Fruit fly (Drosophila melanogaster): ENCODE measurements around the gene ndl.

The ndl gene

DNA sequence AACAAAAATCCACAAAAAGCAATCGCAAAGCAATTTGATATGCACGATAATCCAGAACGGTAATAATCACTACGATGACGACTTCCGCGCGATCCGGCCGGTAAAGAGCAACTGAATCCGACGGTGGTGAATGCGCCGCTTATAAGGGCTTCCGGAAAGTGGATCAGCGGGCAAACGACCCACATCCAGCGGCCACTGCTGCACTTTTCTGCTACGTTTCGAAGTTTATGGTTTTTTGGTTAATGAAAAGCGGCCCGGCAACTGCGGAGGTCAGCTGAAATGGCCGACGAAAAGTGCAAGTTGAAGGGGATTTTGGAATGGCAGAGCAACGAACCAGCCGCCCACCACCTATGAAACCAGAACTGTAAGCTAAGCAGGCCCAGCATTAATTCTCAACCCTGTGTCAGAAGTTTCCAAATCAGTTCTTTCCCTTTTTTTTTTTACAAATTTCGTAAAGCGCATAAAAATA, at the start of gene ndl, which contains the start of gene Rexo5:
TSS of gene ndl (minus strand) at position 101 of the 469 bp plus-strand sequence.
TSS of gene Rexo5 (plus strand) at position 419 of the 469 bp plus-strand sequence.
- no peak for TF ChIP-seq usp (GFP tag; optimal IDR thresholded peaks at IDR 0.05)
- TF ChIP-seq pan (optimal IDR thresholded peaks at IDR 0.05): no peak
- no peak for TF ChIP-seq CG8478 (optimal IDR thresholded peaks at IDR 0.05)
- no peak for TF ChIP-seq Dll (optimal IDR thresholded peaks at IDR 0.05)
- TF ChIP-seq psq (optimal IDR thresholded peaks at IDR 0.05): no peak
- no peak for TF ChIP-seq EcR (GFP tag; optimal IDR thresholded peaks at IDR 0.05)

DNA sequence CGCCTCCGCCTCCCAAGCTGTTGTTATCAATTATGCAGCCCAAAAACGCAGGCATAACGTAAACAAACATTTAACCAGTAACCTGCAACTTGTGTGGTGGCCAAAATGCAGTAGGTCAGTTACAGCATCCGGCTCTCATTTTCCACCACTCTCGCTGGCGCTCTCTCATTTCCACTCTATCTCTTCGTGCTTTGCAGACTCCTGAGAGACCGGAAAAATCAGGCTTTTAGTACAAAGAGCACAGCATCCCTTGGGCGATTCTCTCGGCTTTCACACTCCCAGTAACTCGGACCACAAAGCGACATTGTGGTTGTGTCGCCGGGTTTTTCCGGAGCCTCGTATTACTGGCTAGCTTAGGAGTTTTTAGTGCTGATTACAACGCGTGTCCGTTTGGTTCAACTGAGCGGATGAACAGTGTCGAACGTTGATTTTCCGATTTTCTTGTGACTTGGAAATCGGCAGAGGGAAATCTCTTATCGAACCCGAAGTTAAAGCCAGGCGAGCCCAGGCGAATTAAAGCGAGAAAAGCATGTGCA, 20.6 kb upstream of the ndl start, which contains the start of gene GluRIA:
TSS of gene GluRIA (plus strand) at position 364 of the 536 bp plus-strand sequence.
- TF ChIP-seq usp (GFP tag; optimal IDR thresholded peaks at IDR 0.05) (no peak), CG8478 (optimal IDR thresholded peaks at IDR 0.05) (no peak), EcR (GFP tag; optimal IDR thresholded peaks at IDR 0.05) (no peak), psq (optimal IDR thresholded peaks at IDR 0.05) (no peak), Dll (optimal IDR thresholded peaks at IDR 0.05) (no peak), pan (optimal IDR thresholded peaks at IDR 0.05) (no peak)

DNA sequence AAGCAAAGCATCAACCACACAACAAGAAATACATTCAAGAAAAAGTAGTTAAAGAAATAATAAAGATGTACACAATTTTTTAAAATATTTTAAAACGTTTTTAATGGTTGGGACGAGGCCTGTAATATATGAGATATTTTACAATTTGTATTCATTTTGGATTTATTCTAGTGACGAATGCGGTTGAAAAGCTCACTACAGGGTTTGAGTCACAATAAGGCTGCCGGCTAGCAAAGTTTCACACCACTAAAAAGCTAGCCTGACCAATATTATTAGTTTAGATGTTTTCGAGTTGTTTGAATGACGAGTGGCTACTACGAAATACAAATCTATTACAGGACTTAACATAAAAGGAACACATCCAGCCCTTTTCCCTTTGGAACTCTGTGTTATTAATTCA, 15.9 kb upstream of the ndl start:
- TF ChIP-seq pan (optimal IDR thresholded peaks at IDR 0.05) (no peak), usp (GFP tag; optimal IDR thresholded peaks at IDR 0.05) (no peak), Dll (optimal IDR thresholded peaks at IDR 0.05) (no peak), CG8478 (optimal IDR thresholded peaks at IDR 0.05) (no peak), psq (optimal IDR thresholded peaks at IDR 0.05) (no peak), EcR (GFP tag; optimal IDR thresholded peaks at IDR 0.05) (no peak)

DNA sequence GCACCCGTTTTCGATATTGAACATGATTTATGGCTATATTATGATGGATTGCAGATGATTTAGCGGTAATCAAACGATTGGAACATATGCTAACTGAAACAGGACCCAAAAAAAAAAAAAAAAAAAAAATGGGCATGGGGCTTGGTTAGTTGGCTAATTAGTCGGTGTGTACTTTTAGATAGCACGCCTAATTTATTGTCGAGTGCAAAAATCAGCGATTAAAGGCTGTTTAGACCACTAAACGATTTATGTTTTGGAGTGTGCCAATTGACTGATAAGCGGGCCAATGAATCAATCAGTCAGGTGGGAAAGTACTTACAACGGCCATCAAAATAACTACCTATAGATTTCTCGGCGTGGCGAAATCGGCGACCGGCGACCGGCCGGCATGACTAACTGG, 12.0 kb upstream of the ndl start:
- TF ChIP-seq usp (GFP tag; optimal IDR thresholded peaks at IDR 0.05): no peak
- no peak for TF ChIP-seq EcR (GFP tag; optimal IDR thresholded peaks at IDR 0.05)
- no peak for TF ChIP-seq psq (optimal IDR thresholded peaks at IDR 0.05)
- TF ChIP-seq Dll (optimal IDR thresholded peaks at IDR 0.05): no peak
- TF ChIP-seq CG8478 (optimal IDR thresholded peaks at IDR 0.05): no peak
- TF ChIP-seq pan (optimal IDR thresholded peaks at IDR 0.05): no peak

DNA sequence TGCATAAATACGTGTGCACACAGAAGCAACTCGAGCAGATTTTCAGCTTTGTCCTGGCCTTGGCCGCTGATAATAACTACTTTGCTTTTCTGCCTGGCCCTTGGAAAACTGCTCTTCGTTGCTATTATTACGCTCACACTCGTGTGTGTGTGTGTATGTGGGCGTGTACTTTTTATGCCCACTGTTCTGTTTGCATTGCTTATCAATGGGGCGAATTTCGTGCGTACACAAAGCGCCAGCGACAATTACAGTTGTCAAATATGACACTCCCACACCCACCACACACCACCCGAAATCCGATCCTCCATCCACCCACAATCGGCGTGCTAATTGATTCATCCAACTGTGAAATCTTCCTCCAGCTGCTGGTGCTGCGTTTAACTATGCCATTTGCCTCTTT, 9.5 kb upstream of the ndl start:
- TF ChIP-seq usp (GFP tag; optimal IDR thresholded peaks at IDR 0.05) (no peak), psq (optimal IDR thresholded peaks at IDR 0.05) (no peak), CG8478 (optimal IDR thresholded peaks at IDR 0.05) (no peak), EcR (GFP tag; optimal IDR thresholded peaks at IDR 0.05) (no peak), pan (optimal IDR thresholded peaks at IDR 0.05) (no peak)

DNA sequence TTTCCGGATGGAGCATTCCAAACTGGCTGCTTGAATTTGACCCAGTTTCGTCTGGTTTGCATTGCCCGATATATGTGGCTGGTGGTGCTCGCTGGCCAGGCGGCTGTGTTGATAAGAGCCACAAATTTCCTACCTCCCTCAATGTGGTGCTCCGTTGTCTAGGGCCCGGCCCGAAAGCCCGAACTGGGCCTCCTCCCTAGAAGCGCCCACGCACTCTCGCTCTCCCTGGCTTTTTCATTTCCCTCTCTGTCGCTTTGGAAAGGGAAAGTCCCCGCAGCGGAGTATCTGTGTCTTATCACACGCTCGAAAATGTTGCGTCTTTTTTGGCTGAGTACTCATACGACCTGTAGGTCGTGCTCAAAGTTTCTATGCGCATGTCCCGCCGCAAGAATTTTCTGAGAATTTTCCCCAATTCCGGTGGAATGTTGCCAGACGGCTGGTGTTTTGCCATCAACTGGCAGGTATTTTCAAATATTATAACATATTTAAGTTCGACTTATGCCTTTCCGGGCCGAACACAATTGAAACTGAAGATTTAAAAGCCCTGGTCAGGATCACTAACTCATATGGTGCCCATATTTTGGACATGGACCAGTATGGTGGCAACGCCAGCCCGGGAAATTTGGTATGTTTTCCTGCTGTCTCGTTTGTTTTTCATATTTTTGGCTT, 5.9 kb upstream of the ndl start, which contains the start of gene axed:
TSS of gene axed (plus strand) at position 442 of the 669 bp plus-strand sequence.
- TF ChIP-seq Dll (optimal IDR thresholded peaks at IDR 0.05) (no peak), pan (optimal IDR thresholded peaks at IDR 0.05) (no peak), usp (GFP tag; optimal IDR thresholded peaks at IDR 0.05) (no peak), CG8478 (optimal IDR thresholded peaks at IDR 0.05) (no peak), EcR (GFP tag; optimal IDR thresholded peaks at IDR 0.05) (no peak), psq (optimal IDR thresholded peaks at IDR 0.05) (no peak)

DNA sequence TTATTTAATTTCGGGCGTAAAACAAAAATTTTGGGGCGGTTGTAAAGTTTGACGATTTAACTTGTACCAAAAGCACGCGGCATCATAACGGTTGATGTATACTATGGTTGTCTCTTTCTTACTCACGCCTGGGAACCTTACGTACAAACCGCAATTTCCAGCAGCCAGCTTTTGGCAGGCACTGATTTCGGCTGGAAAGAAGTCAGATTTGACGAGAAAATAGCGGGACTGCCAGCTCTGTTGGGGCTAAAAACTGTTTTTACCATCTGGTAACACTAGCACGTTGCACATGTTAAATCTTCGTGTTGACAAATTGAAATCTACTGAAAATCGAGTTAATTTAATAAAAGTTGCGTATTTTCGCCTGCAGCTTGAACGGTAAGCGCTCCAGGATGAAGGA, 2.8 kb upstream of the ndl start, which contains the start of gene zpg:
TSS of gene zpg (minus strand) at position 108 of the 400 bp plus-strand sequence.
- no peak for TF ChIP-seq EcR (GFP tag; optimal IDR thresholded peaks at IDR 0.05)
- TF ChIP-seq CG8478 (optimal IDR thresholded peaks at IDR 0.05): no peak
- no peak for TF ChIP-seq Dll (optimal IDR thresholded peaks at IDR 0.05)
- no peak for TF ChIP-seq usp (GFP tag; optimal IDR thresholded peaks at IDR 0.05)
- TF ChIP-seq pan (optimal IDR thresholded peaks at IDR 0.05): no peak
- no peak for TF ChIP-seq psq (optimal IDR thresholded peaks at IDR 0.05)

DNA sequence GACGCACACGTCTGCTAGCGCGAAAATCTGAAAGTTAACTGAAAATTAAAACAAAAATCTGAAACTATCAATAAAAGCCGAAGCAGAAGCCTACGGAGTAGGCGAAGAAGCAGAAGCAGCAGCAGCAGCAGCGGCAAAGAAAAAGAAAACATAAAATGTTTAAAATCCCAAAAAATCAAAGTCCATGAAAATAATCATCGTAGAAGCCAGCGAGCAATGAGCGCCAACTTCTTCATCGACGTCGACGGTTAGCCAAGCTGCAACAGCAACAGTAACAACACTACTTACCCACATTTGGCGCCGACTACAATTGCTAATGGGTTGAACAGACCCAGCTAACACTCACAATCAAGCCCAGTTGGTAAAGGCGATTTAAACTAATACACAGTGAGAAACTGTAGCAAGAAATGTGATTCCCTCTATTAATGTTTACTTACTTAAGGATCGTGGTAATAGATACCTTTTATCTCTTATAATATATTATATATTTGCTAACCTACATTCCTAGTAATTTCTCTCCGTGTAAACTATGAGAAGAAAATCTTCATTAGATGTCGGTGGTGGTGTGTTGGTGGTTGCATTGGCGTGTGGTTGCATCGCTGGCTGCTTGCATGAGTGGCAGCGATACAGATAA, 13.6 kb downstream of the ndl start, which contains the start of gene jv:
TSS of gene jv (minus strand) at position 51 of the 634 bp plus-strand sequence.
- TF ChIP-seq EcR (GFP tag; optimal IDR thresholded peaks at IDR 0.05) (no peak), psq (optimal IDR thresholded peaks at IDR 0.05) (no peak), CG8478 (optimal IDR thresholded peaks at IDR 0.05) (no peak), Dll (optimal IDR thresholded peaks at IDR 0.05) (no peak), pan (optimal IDR thresholded peaks at IDR 0.05) (no peak), usp (GFP tag; optimal IDR thresholded peaks at IDR 0.05) (no peak)

DNA sequence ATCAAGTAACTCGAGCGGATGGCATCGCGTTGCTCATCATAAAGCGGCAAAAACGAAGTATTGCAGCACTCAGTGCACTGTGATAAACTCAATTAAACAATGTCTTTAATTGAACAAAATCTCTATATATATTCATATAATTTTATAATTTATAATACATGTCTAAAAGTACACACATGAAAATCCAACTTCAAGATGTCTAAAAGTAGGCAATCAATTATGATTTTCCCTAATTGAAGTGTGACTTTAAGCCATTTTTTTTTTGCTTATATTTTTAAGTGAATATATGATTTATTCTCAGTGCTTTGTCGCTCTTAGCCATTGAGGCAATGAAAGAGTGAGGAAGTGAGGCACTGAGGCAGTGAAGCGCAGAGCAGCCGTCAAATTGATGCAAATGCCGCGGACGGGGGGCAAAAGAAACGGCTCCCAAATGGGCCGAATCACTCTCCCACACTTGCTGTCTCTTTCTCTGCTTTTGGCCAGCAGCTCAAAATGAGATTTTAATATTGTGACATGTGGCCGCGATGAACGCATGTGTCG, 25.8 kb downstream of the ndl start:
- no peak for TF ChIP-seq Dll (optimal IDR thresholded peaks at IDR 0.05)
- TF ChIP-seq CG8478 (optimal IDR thresholded peaks at IDR 0.05): no peak
- no peak for TF ChIP-seq psq (optimal IDR thresholded peaks at IDR 0.05)
- no peak for TF ChIP-seq pan (optimal IDR thresholded peaks at IDR 0.05)
- no peak for TF ChIP-seq usp (GFP tag; optimal IDR thresholded peaks at IDR 0.05)
- TF ChIP-seq EcR (GFP tag; optimal IDR thresholded peaks at IDR 0.05): no peak

DNA sequence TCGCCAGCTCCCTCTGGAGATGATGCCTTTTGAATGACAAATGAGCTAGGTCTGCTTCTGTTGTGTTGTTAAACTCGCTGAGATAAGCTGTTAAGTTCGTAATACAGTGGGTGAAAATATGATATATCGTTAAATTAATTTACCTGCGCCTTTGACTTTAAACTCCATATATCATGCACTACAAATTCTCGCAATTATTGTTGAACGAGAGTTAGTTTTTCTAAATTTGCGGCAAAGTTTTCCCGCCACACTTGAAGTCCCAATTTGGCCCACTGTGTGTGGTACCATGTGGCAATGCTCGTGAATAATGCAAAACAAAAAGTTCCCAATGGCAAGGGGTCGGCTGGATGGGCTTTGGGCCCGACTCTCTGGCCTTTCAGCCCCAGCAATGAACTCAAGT, 26.5 kb downstream of the ndl start:
- TF ChIP-seq psq (optimal IDR thresholded peaks at IDR 0.05): no peak
- TF ChIP-seq usp (GFP tag; optimal IDR thresholded peaks at IDR 0.05): no peak
- no peak for TF ChIP-seq CG8478 (optimal IDR thresholded peaks at IDR 0.05)
- TF ChIP-seq Dll (optimal IDR thresholded peaks at IDR 0.05): no peak
- TF ChIP-seq EcR (GFP tag; optimal IDR thresholded peaks at IDR 0.05): no peak
- TF ChIP-seq pan (optimal IDR thresholded peaks at IDR 0.05): no peak

DNA sequence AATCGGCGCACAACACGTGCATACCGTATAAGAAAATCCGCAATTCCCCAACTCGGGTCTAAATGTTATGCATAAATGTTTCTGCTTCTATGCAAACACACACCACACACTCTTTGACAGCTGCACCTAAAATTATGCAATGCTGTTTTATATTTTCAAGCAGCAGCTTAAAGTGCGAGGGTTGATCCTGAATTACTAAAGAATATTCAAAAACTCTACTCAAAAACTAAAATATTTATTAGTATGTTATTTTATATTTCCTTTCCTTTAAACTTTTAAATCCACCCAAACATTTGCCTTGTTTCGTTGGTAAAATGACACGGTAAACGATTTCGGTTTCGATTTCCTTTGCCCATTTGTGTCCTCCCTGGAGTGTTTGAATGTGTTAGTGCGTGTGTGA, 42.1 kb downstream of the ndl start:
- TF ChIP-seq psq (optimal IDR thresholded peaks at IDR 0.05) (no peak), Dll (optimal IDR thresholded peaks at IDR 0.05) (no peak), EcR (GFP tag; optimal IDR thresholded peaks at IDR 0.05) (no peak), pan (optimal IDR thresholded peaks at IDR 0.05) (no peak), usp (GFP tag; optimal IDR thresholded peaks at IDR 0.05) (no peak), CG8478 (optimal IDR thresholded peaks at IDR 0.05) (no peak)

Data from whole organism.